Worm (Caenorhabditis elegans): Measurements from ENCODE around the gene Y116A8C.43.

Y116A8C.43 gene

DNA sequence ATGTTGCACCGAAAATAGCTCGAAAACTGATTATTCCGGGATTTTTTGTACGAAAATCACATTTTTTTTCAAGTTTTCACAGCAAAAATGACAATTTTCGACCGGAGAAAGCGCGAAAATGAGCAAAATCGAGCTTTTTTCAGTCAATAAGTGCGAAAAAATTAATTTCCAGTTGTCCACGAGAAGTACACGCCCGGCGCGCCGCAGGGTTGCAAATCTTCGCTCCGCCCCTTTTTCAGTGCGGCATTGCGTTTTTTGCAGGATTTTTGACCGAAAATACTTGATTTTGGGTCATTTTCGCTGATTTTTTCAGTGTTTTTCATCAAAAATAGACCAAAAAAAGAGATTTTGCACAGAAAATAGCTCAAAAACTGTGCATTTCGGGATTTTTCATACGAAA is 4.3 kb upstream of the Y116A8C.43 start:
- TF ChIP-seq snpc-4 (GFP tag; optimal IDR thresholded peaks at IDR 0.05) (no peak), snpc-4 (tag; optimal IDR thresholded peaks at IDR 0.05) (peak in 3 of 4 experiments; percentile 22 to 74 (median 30)), rpc-1 (optimal IDR thresholded peaks at IDR 0.05) (no peak), rpc-1 (tag; optimal IDR thresholded peaks at IDR 0.05) (no peak), dpl-1 (GFP tag; optimal IDR thresholded peaks at IDR 0.05) (no peak), mcd-1 (GFP tag; IDR thresholded peaks at IDR 0.05) (peak; percentile 47; the same call in 1 of the 2 replicates), madf-6 (GFP tag; IDR thresholded peaks at IDR 0.05) (no peak), aptf-3 (GFP tag; IDR thresholded peaks at IDR 0.05) (no peak), ceh-100 (GFP tag; IDR thresholded peaks at IDR 0.05) (peak; percentile 69; the same call in 1 of the 2 replicates), lir-1 (GFP tag; conservative IDR thresholded peaks at IDR 0.05) (no peak), F52B5.7 (tag; optimal IDR thresholded peaks at IDR 0.05) (no peak), ztf-26 (tag; optimal IDR thresholded peaks at IDR 0.05) (no peak), attf-6 (GFP tag; IDR thresholded peaks at IDR 0.05) (peak; percentile 40; the same call in 1 of the 2 replicates)

- TF ChIP-seq B0261.1 (tag; optimal IDR thresholded peaks at IDR 0.05) (no peak), F49E8.2 (tag; optimal IDR thresholded peaks at IDR 0.05; ENCODE audit: insufficient read depth) (peak; percentile 19), snpc-4 (GFP tag; optimal IDR thresholded peaks at IDR 0.05) (no peak), snpc-4 (tag; optimal IDR thresholded peaks at IDR 0.05) (peak in 2 of 4 experiments; percentile 28 to 76), D2030.7 (GFP tag; IDR thresholded peaks at IDR 0.05) (peak; percentile 43; the same call in 1 of the 2 replicates), madf-3 (GFP tag; IDR thresholded peaks at IDR 0.05) (peak; percentile 53; the same call in 1 of the 2 replicates), ceh-100 (GFP tag; IDR thresholded peaks at IDR 0.05) (peak; percentile 84), lin-54 (GFP tag; optimal IDR thresholded peaks at IDR 0.05) (peak; percentile 9), rec-8 (tag; optimal IDR thresholded peaks at IDR 0.05) (no peak), mes-4 (tag; optimal IDR thresholded peaks at IDR 0.05) (no peak), mcd-1 (GFP tag; IDR thresholded peaks at IDR 0.05) (peak; percentile 34; the same call in 1 of the 2 replicates), snpc-3.4 (tag; optimal IDR thresholded peaks at IDR 0.05) (peak; percentile 15), attf-6 (GFP tag; IDR thresholded peaks at IDR 0.05) (peak; percentile 86)
These were observed 3.8 kb upstream of the Y116A8C.43 start for ce11 chrIV:17084839-17085238.

- no peak for TF ChIP-seq gei-17 (GFP tag; optimal IDR thresholded peaks at IDR 0.05)
- TF ChIP-seq F55B11.4 (tag; optimal IDR thresholded peaks at IDR 0.05; ENCODE audit: borderline replicate concordance, insufficient read depth): no peak
- no peak for TF ChIP-seq repo-1 (tag; optimal IDR thresholded peaks at IDR 0.05)
- 0 out of 2 replicates have a peak, but pooled peaks have one; percentile 69 for TF ChIP-seq let-526 (GFP tag; IDR thresholded peaks at IDR 0.05)
- no peak; the same call in 1 of the 2 replicates for TF ChIP-seq attf-3 (GFP tag; conservative IDR thresholded peaks at IDR 0.05)
- TF ChIP-seq F49E8.2 (tag; optimal IDR thresholded peaks at IDR 0.05; ENCODE audit: insufficient read depth): peak; percentile 64
- 0 out of 2 replicates have a peak, but pooled peaks have one; percentile 12 for TF ChIP-seq B0019.2 (GFP tag; conservative IDR thresholded peaks at IDR 0.05)
- TF ChIP-seq hmg-20 (GFP tag; IDR thresholded peaks at IDR 0.05): no peak
- peak; percentile 16 for TF ChIP-seq efl-1 (GFP tag; optimal IDR thresholded peaks at IDR 0.05)
- peak; percentile 71 for TF ChIP-seq lin-40 (tag; optimal IDR thresholded peaks at IDR 0.05)
- TF ChIP-seq mes-4 (tag; optimal IDR thresholded peaks at IDR 0.05): no peak
- peak; percentile 54; the same call in 1 of the 2 replicates for TF ChIP-seq rcor-1 (GFP tag; IDR thresholded peaks at IDR 0.05)
- TF ChIP-seq bed-2 (GFP tag; IDR thresholded peaks at IDR 0.05): peak; percentile 77
- TF ChIP-seq madf-8 (GFP tag; conservative IDR thresholded peaks at IDR 0.05): no peak
- peak; percentile 81 for TF ChIP-seq ceh-27 (GFP tag; optimal IDR thresholded peaks at IDR 0.05)
- TF ChIP-seq F22D6.2 (tag; optimal IDR thresholded peaks at IDR 0.05): peak; percentile 15
- TF ChIP-seq athp-1 (tag; optimal IDR thresholded peaks at IDR 0.05): peak; percentile 82
- no peak for TF ChIP-seq F52B5.7 (tag; optimal IDR thresholded peaks at IDR 0.05)
- TF ChIP-seq ceh-40 (GFP tag; IDR thresholded peaks at IDR 0.05): no peak
- no peak for TF ChIP-seq ztf-3 (GFP tag; optimal IDR thresholded peaks at IDR 0.05)
- no peak for TF ChIP-seq chd-7 (tag; optimal IDR thresholded peaks at IDR 0.05)
- no peak for TF ChIP-seq egl-44 (GFP tag; IDR thresholded peaks at IDR 0.05)
- peak; percentile 52; the same call in 1 of the 2 replicates for TF ChIP-seq hmg-1.2 (GFP tag; IDR thresholded peaks at IDR 0.05)
- peak; percentile 99 for TF ChIP-seq madf-3 (GFP tag; IDR thresholded peaks at IDR 0.05)
- peak; percentile 13 for TF ChIP-seq nhr-80 (tag; optimal IDR thresholded peaks at IDR 0.05)
- peak; percentile 24 for TF ChIP-seq somi-1 (GFP tag; optimal IDR thresholded peaks at IDR 0.05)
- no peak for TF ChIP-seq dpl-1 (GFP tag; optimal IDR thresholded peaks at IDR 0.05)
- TF ChIP-seq ceh-100 (GFP tag; IDR thresholded peaks at IDR 0.05): peak; percentile 99
- peak; percentile 91 for TF ChIP-seq D2030.7 (GFP tag; IDR thresholded peaks at IDR 0.05)
These were observed 1.1 kb upstream of the Y116A8C.43 start, which contains the start of the genes snx-13 and snr-1 for ce11 chrIV:17087384-17088099. Gene snx-13 (minus strand): TSS chrIV:17087438. Gene snr-1 (plus strand): TSS chrIV:17088049.

All from whole organism, young adult.